Fruit fly (Drosophila melanogaster) whole organism, embryonic: ENCODE measurements around the gene dod.

ENCODE experiments used
- Atf-2 ChIP-seq: fragments of 200-800 bp; sonication (Bioruptor generic); optimal IDR thresholded peaks from 2 replicates; lab custom pipeline; 2016; ENCODE audit warnings: missing biosample characterization, missing genetic modification characterization
- CG10209 ChIP-seq: fragments of 200-800 bp; sonication (Bioruptor generic); optimal IDR thresholded peaks from 3 replicates; lab custom pipeline; 2017; ENCODE audit warnings: missing biosample characterization, mild to moderate bottlenecking, missing genetic modification characterization, missing genetic modification reagents
- CG1024 ChIP-seq: fragments of 200-800 bp; sonication (Bioruptor generic); IDR thresholded peaks from 2 replicates; pipeline ENCODE4 v1.3.6; 2022; ENCODE audit warnings: missing biosample characterization, missing genetic modification characterization
- CG14050 ChIP-seq: fragments of 200-800 bp; sonication (Bioruptor generic); IDR thresholded peaks from 3 replicates; pipeline ENCODE4 v1.3.6; 2022; ENCODE audit warnings: missing biosample characterization, missing genetic modification characterization
- CG14710 ChIP-seq: fragments of 200-800 bp; sonication (Bioruptor generic); optimal IDR thresholded peaks from 3 replicates; lab custom pipeline; 2019; ENCODE audit warnings: missing biosample characterization, mild to moderate bottlenecking, missing genetic modification characterization, moderate library complexity
- CG14860 ChIP-seq: fragments of 200-800 bp; sonication (Bioruptor generic); IDR thresholded peaks from 3 replicates; pipeline ENCODE4 v1.3.6; 2022; ENCODE audit warnings: missing biosample characterization, missing genetic modification characterization; ENCODE audit not compliant: partially characterized antibody
- CG14965 ChIP-seq: fragments of 200-800 bp; sonication (Bioruptor generic); optimal IDR thresholded peaks from 2 replicates; lab custom pipeline; 2016; ENCODE audit warnings: missing biosample characterization, missing genetic modification characterization, borderline replicate concordance
- CG18262 ChIP-seq: fragments of 200-800 bp; optimal IDR thresholded peaks from 3 replicates; lab custom pipeline; 2019; ENCODE audit warnings: missing biosample characterization, mild to moderate bottlenecking, missing genetic modification characterization, moderate library complexity
- CG2116 ChIP-seq: fragments of 200-800 bp; sonication (Bioruptor generic); optimal IDR thresholded peaks from 3 replicates; lab custom pipeline; 2018; ENCODE audit warnings: missing biosample characterization, mild to moderate bottlenecking, missing genetic modification characterization
- CG2875 ChIP-seq: fragments of 200-800 bp; sonication (Bioruptor generic); optimal IDR thresholded peaks from 2 replicates; lab custom pipeline; 2017; ENCODE audit warnings: missing biosample characterization, mild to moderate bottlenecking, missing genetic modification characterization, missing genetic modification reagents
- CG31224 ChIP-seq: fragments of 200-800 bp; sonication (Bioruptor generic); IDR thresholded peaks from 2 replicates; pipeline ENCODE4 v1.3.6; 2022; ENCODE audit warnings: missing biosample characterization, missing genetic modification characterization
- CG32767 ChIP-seq: fragments of 200-800 bp; sonication (Bioruptor generic); IDR thresholded peaks from 2 replicates; pipeline ENCODE4 v1.3.6; 2022; ENCODE audit warnings: missing biosample characterization, missing genetic modification characterization
- CG34376 ChIP-seq: fragments of 200-800 bp; sonication (Bioruptor generic); optimal IDR thresholded peaks from 2 replicates; lab custom pipeline; 2018; ENCODE audit warnings: missing biosample characterization, mild to moderate bottlenecking, missing genetic modification characterization
- CG3995 ChIP-seq: fragments of 200-800 bp; sonication (Bioruptor generic); optimal IDR thresholded peaks from 3 replicates; lab custom pipeline; 2016; ENCODE audit warnings: missing biosample characterization, missing genetic modification characterization
- CG4820 ChIP-seq: fragments of 200-800 bp; sonication (Bioruptor generic); optimal IDR thresholded peaks from 3 replicates; lab custom pipeline; 2016; ENCODE audit warnings: missing biosample characterization, missing genetic modification characterization
- CG8089 ChIP-seq: fragments of 200-800 bp; sonication (Bioruptor generic); optimal IDR thresholded peaks from 3 replicates; lab custom pipeline; 2016; ENCODE audit warnings: missing biosample characterization, missing genetic modification characterization
- CG9817 ChIP-seq: fragments of 200-800 bp; sonication (Bioruptor generic); optimal IDR thresholded peaks from 2 replicates; lab custom pipeline; 2018; ENCODE audit warnings: missing biosample characterization, mild to moderate bottlenecking, missing genetic modification characterization, moderate library complexity
- CoRest ChIP-seq: fragments of 200-800 bp; sonication (Bioruptor generic); optimal IDR thresholded peaks from 3 replicates; lab custom pipeline; 2018; ENCODE audit warnings: missing biosample characterization, mild to moderate bottlenecking, missing genetic modification characterization, moderate library complexity
- Dbx ChIP-seq: fragments of 200-800 bp; sonication (Bioruptor generic); IDR thresholded peaks from 3 replicates; pipeline ENCODE4 v1.3.6; 2022; ENCODE audit warnings: missing biosample characterization, missing genetic modification characterization
- Doc2 ChIP-seq: fragments of 200-800 bp; sonication (Bioruptor generic); IDR thresholded peaks from 2 replicates; pipeline ENCODE4 v1.3.6; 2022; ENCODE audit warnings: missing biosample characterization, missing genetic modification characterization
- ERR ChIP-seq: fragments of 200-800 bp; sonication (Bioruptor generic); optimal IDR thresholded peaks from 2 replicates; lab custom pipeline; 2016; ENCODE audit warnings: missing biosample characterization, missing genetic modification characterization
- Ets97D ChIP-seq: fragments of 200-800 bp; sonication (Bioruptor generic); optimal IDR thresholded peaks from 3 replicates; lab custom pipeline; 2016; ENCODE audit warnings: missing biosample characterization, missing genetic modification characterization
- HLH54F ChIP-seq: fragments of 200-800 bp; sonication (Bioruptor generic); optimal IDR thresholded peaks from 3 replicates; lab custom pipeline; 2016; ENCODE audit warnings: missing biosample characterization, missing genetic modification characterization
- Hmr ChIP-seq: fragments of 200-800 bp; sonication (Bioruptor generic); optimal IDR thresholded peaks from 3 replicates; lab custom pipeline; 2017; ENCODE audit warnings: mild to moderate bottlenecking, missing biosample characterization, missing genetic modification reagents, missing genetic modification characterization
- Hr78 ChIP-seq, 2 experiments: fragments of 200-800 bp in 1 of 2; fragments of >200 bp in 1 of 2; sonication (Bioruptor generic) in 1 of 2; optimal IDR thresholded peaks; 2 replicates each; lab custom pipeline; 2017 to 2019; ENCODE audit warnings: missing biosample characterization in 2 of 2, missing genetic modification characterization in 2 of 2, mild to moderate bottlenecking in 1 of 2, moderate library complexity in 1 of 2
- Hsf ChIP-seq: fragments of 200-800 bp; sonication (Bioruptor generic); optimal IDR thresholded peaks from 3 replicates; lab custom pipeline; 2016; ENCODE audit warnings: missing biosample characterization, missing genetic modification characterization
- Lhr ChIP-seq: fragments of 200-800 bp; sonication (Bioruptor generic); optimal IDR thresholded peaks from 3 replicates; lab custom pipeline; 2017; ENCODE audit warnings: mild to moderate bottlenecking, missing biosample characterization, missing genetic modification reagents, missing genetic modification characterization
- Mad ChIP-seq: fragments of 200-800 bp; sonication (Bioruptor generic); optimal IDR thresholded peaks from 2 replicates; lab custom pipeline; 2016; ENCODE audit warnings: missing biosample characterization, missing genetic modification characterization
- Max ChIP-seq: fragments of 200-800 bp; sonication (Bioruptor generic); optimal IDR thresholded peaks from 2 replicates; lab custom pipeline; 2016; ENCODE audit warnings: missing biosample characterization, mild to moderate bottlenecking, missing genetic modification characterization
- NC2β ChIP-seq: fragments of 200-800 bp; sonication (Bioruptor generic); optimal IDR thresholded peaks from 2 replicates; lab custom pipeline; 2016; ENCODE audit warnings: missing biosample characterization, missing genetic modification characterization
- Side ChIP-seq: fragments of 200-800 bp; sonication (Bioruptor generic); optimal IDR thresholded peaks from 2 replicates; lab custom pipeline; 2016; ENCODE audit warnings: missing biosample characterization, missing genetic modification characterization
- Sox100B ChIP-seq: fragments of 200-800 bp; sonication (Bioruptor generic); optimal IDR thresholded peaks from 3 replicates; lab custom pipeline; 2018; ENCODE audit warnings: missing biosample characterization, mild to moderate bottlenecking, missing genetic modification characterization
- Xrp1 ChIP-seq: fragments of 200-800 bp; sonication (Bioruptor generic); IDR thresholded peaks from 2 replicates; pipeline ENCODE4 v1.3.6; 2022; ENCODE audit warnings: missing biosample characterization, missing genetic modification characterization
- YL-1 ChIP-seq: fragments of 200-800 bp; sonication (Bioruptor generic); optimal IDR thresholded peaks from 3 replicates; lab custom pipeline; 2017; ENCODE audit warnings: missing biosample characterization, mild to moderate bottlenecking, missing genetic modification characterization
- chinmo ChIP-seq: fragments of 200-800 bp; sonication (Bioruptor generic); IDR thresholded peaks from 4 replicates; pipeline ENCODE4 v1.3.6; 2022; ENCODE audit warnings: missing biosample characterization, missing genetic modification characterization; ENCODE audit not compliant: partially characterized antibody
- crp ChIP-seq, 2 experiments: fragments of 200-800 bp; sonication (Bioruptor generic); optimal IDR thresholded peaks; 2 replicates in 1 of 2; 3 replicates in 1 of 2; lab custom pipeline; 2017; ENCODE audit warnings: missing biosample characterization in 2 of 2, missing genetic modification characterization in 2 of 2, mild to moderate bottlenecking in 1 of 2, moderate library complexity in 1 of 2
- en ChIP-seq: fragments of 200-800 bp; sonication (Bioruptor generic); optimal IDR thresholded peaks from 2 replicates; lab custom pipeline; 2016; ENCODE audit warnings: missing biosample characterization, missing genetic modification characterization
- ftz-f1 ChIP-seq: fragments of 200-800 bp; sonication (Bioruptor generic); optimal IDR thresholded peaks from 2 replicates; lab custom pipeline; 2016; ENCODE audit warnings: missing biosample characterization, missing genetic modification characterization
- gem ChIP-seq: fragments of 200-800 bp; sonication (Bioruptor generic); optimal IDR thresholded peaks from 2 replicates; lab custom pipeline; 2019; ENCODE audit warnings: missing biosample characterization, mild to moderate bottlenecking, missing genetic modification characterization, moderate library complexity
- grau ChIP-seq: fragments of 200-800 bp; optimal IDR thresholded peaks from 3 replicates; lab custom pipeline; 2019; ENCODE audit warnings: missing biosample characterization, mild to moderate bottlenecking, missing genetic modification characterization, moderate library complexity
- ind ChIP-seq: fragments of 200-800 bp; sonication (Bioruptor generic); optimal IDR thresholded peaks from 3 replicates; lab custom pipeline; 2016; ENCODE audit warnings: missing biosample characterization, missing genetic modification characterization
- lov ChIP-seq, 2 experiments: fragments of 200-800 bp in 1 of 2; fragments of >200 bp in 1 of 2; sonication (Bioruptor generic) in 1 of 2; IDR thresholded peaks in 1 of 2; optimal IDR thresholded peaks in 1 of 2; 2 replicates in 1 of 2; 3 replicates in 1 of 2; pipeline versions ENCODE4 v1.3.6 to Lab custom; 2017 to 2022; ENCODE audit warnings: missing biosample characterization in 1 of 2, missing genetic modification characterization in 1 of 2
- sens ChIP-seq: fragments of 200-800 bp; sonication (Bioruptor generic); peaks from one replicate; lab custom pipeline; 2016; ENCODE audit warnings: missing biosample characterization, missing genetic modification characterization
- slp2 ChIP-seq: fragments of 200-800 bp; sonication (Bioruptor generic); optimal IDR thresholded peaks from 2 replicates; lab custom pipeline; 2016; ENCODE audit warnings: missing biosample characterization, missing genetic modification characterization
- sna ChIP-seq: fragments of 200-800 bp; sonication (Bioruptor generic); IDR thresholded peaks from 2 replicates; pipeline ENCODE4 v1.3.6; 2022; ENCODE audit warnings: missing biosample characterization, missing genetic modification characterization; ENCODE audit not compliant: partially characterized antibody
- tna ChIP-seq: fragments of 200-800 bp; sonication (Bioruptor generic); IDR thresholded peaks from 2 replicates; pipeline ENCODE4 v1.3.6; 2022; ENCODE audit warnings: missing biosample characterization, missing genetic modification characterization; ENCODE audit not compliant: partially characterized antibody
- trem ChIP-seq: fragments of 200-800 bp; optimal IDR thresholded peaks from 3 replicates; lab custom pipeline; 2019; ENCODE audit warnings: missing biosample characterization, mild to moderate bottlenecking, missing genetic modification characterization, moderate library complexity

dod gene

dm6 chrX:21373659-21374426 lies 28.7 kb downstream of the dod start, which contains the start of gene slgA (continued):
- TF ChIP-seq grau (peak; percentile 29), chinmo (peak; percentile 62; the same call in 1 of the 4 replicates), CG14050 (GFP tag; lab: Robert Waterston, UW) (0 out of 3 replicates have a peak, but pooled peaks have one; percentile 16), CG14860 (GFP tag; lab: Robert Waterston, UW) (peak; percentile 50; the same call in 1 of the 3 replicates), CG14965 (GFP tag; lab: Kevin White, UChicago) (no peak), Atf-2 (no peak), sens (GFP tag; lab: Kevin White, UChicago) (peak; percentile 82), Ets97D (peak; percentile 84), CG34376 (peak; percentile 38), CG18262 (tag; lab: Kevin White, UChicago) (peak; percentile 4), Doc2 (GFP tag; lab: Robert Waterston, UW) (no peak), slp2 (peak; percentile 13), gem (tag; lab: Kevin White, UChicago) (no peak), ERR (peak; percentile 28), Hmr (GFP tag; lab: Kevin White, UChicago) (peak; percentile 46), CG2875 (no peak), Xrp1 (no peak), ftz-f1 (no peak), CG3995 (GFP tag; lab: Kevin White, UChicago) (peak; percentile 70), Side (GFP tag; lab: Kevin White, UChicago) (peak; percentile 8), CG31224 (no peak), Hsf (GFP tag; lab: Kevin White, UChicago) (no peak), CG14710 (peak; percentile 59), ind (GFP tag; lab: Kevin White, UChicago) (peak; percentile 9), CG1024 (GFP tag; lab: Robert Waterston, UW) (0 out of 2 replicates have a peak, but pooled peaks have one; percentile 18), Mad (GFP tag; lab: Kevin White, UChicago) (peak; percentile 31), lov (optimal IDR thresholded peaks at IDR 0.05; lab: Kevin White, UChicago) (no peak), lov (GFP tag; IDR thresholded peaks at IDR 0.05; lab: Robert Waterston, UW) (no peak), CG10209 (GFP tag; lab: Kevin White, UChicago) (peak; percentile 0), HLH54F (GFP tag; lab: Kevin White, UChicago) (peak; percentile 64), crp (GFP tag; optimal IDR thresholded peaks at IDR 0.05; lab: Kevin White, UChicago) (peak in 1 of 2 experiments; percentile 69), NC2β (GFP tag; lab: Kevin White, UChicago) (peak; percentile 48), Max (GFP tag; lab: Kevin White, UChicago) (peak; percentile 2), Dbx (GFP tag; lab: Robert Waterston, UW) (0 out of 3 replicates have a peak, but pooled peaks have one; percentile 48), sna (0 out of 2 replicates have a peak, but pooled peaks have one; percentile 37), CG8089 (GFP tag; lab: Kevin White, UChicago) (peak; percentile 34), CG4820 (GFP tag; lab: Kevin White, UChicago) (peak; percentile 24), CG9817 (no peak), trem (peak; percentile 44), YL-1 (GFP tag; lab: Kevin White, UChicago) (peak; percentile 10), en (GFP tag; lab: Kevin White, UChicago) (no peak), CG2116 (peak; percentile 98), tna (GFP tag; lab: Robert Waterston, UW) (peak; percentile 39), Lhr (GFP tag; lab: Kevin White, UChicago) (peak; percentile 68), Sox100B (peak; percentile 19), Hr78 (GFP tag; optimal IDR thresholded peaks at IDR 0.05; lab: Kevin White, UChicago) (no peak), CG32767 (GFP tag; lab: Robert Waterston, UW) (no peak), CoRest (tag; lab: Kevin White, UChicago) (peak; percentile 48)
